Fruit fly (Drosophila melanogaster) whole organism, embryonic: ENCODE data around the gene r-cup.

ENCODE experiments used
- ATbp ChIP-seq: fragments of 200-800 bp; sonication (Bioruptor generic); optimal IDR thresholded peaks from 2 replicates; lab custom pipeline; 2017; ENCODE audit warnings: missing biosample characterization, mild to moderate bottlenecking, missing genetic modification characterization, missing genetic modification reagents
- Bdp1 ChIP-seq: fragments of 200-800 bp; sonication (Bioruptor generic); optimal IDR thresholded peaks from 3 replicates; lab custom pipeline; 2016; ENCODE audit warnings: missing biosample characterization, missing genetic modification characterization
- Bgb ChIP-seq: fragments of 200-800 bp; sonication (Bioruptor generic); IDR thresholded peaks from 2 replicates; pipeline ENCODE4 v1.3.6; 2022; ENCODE audit warnings: missing biosample characterization, missing genetic modification characterization; ENCODE audit not compliant: partially characterized antibody
- C15 ChIP-seq: fragments of 200-800 bp; sonication (Bioruptor generic); IDR thresholded peaks from 3 replicates; pipeline ENCODE4 v1.3.6; 2022; ENCODE audit warnings: missing biosample characterization, missing genetic modification characterization
- CG10147 ChIP-seq: fragments of 200-800 bp; sonication (Bioruptor generic); optimal IDR thresholded peaks from 2 replicates; lab custom pipeline; 2019; ENCODE audit warnings: missing biosample characterization, mild to moderate bottlenecking, missing genetic modification characterization, moderate library complexity
- CG12299 ChIP-seq: fragments of 200-800 bp; sonication (Bioruptor generic); optimal IDR thresholded peaks from 2 replicates; lab custom pipeline; 2018; ENCODE audit warnings: missing biosample characterization, mild to moderate bottlenecking, missing genetic modification characterization
- CG13894 ChIP-seq: fragments of 200-800 bp; sonication (Bioruptor generic); optimal IDR thresholded peaks from 3 replicates; lab custom pipeline; 2018; ENCODE audit warnings: missing biosample characterization, mild to moderate bottlenecking, missing genetic modification characterization, moderate library complexity
- CG15011 ChIP-seq: fragments of 200-800 bp; sonication (Bioruptor generic); optimal IDR thresholded peaks from 3 replicates; lab custom pipeline; 2018; ENCODE audit warnings: missing biosample characterization, mild to moderate bottlenecking, missing genetic modification characterization
- CG15514 ChIP-seq: fragments of 200-800 bp; sonication (Bioruptor generic); optimal IDR thresholded peaks from 3 replicates; lab custom pipeline; 2017; ENCODE audit warnings: missing biosample characterization, missing genetic modification characterization, mild to moderate bottlenecking, moderate library complexity, missing genetic modification reagents
- CG15696 ChIP-seq: fragments of 200-800 bp; sonication (Bioruptor generic); optimal IDR thresholded peaks from 2 replicates; lab custom pipeline; 2019; ENCODE audit warnings: missing biosample characterization, mild to moderate bottlenecking, missing genetic modification characterization, moderate library complexity
- CG1603 ChIP-seq: fragments of 200-800 bp; sonication (Bioruptor generic); optimal IDR thresholded peaks from 2 replicates; lab custom pipeline; 2019; ENCODE audit warnings: missing biosample characterization, mild to moderate bottlenecking, missing genetic modification characterization, moderate library complexity
- CG1832 ChIP-seq: fragments of 200-800 bp; sonication (Bioruptor generic); optimal IDR thresholded peaks from 2 replicates; lab custom pipeline; 2017; ENCODE audit warnings: missing biosample characterization, mild to moderate bottlenecking, missing genetic modification characterization, inconsistent platforms
- CG33557 ChIP-seq: fragments of 200-800 bp; sonication (Bioruptor generic); optimal IDR thresholded peaks from 2 replicates; lab custom pipeline; 2019; ENCODE audit warnings: missing biosample characterization, mild to moderate bottlenecking, missing genetic modification characterization, moderate library complexity
- CG3407 ChIP-seq: fragments of 200-800 bp; sonication (Bioruptor generic); optimal IDR thresholded peaks from 2 replicates; lab custom pipeline; 2018; ENCODE audit warnings: missing biosample characterization, mild to moderate bottlenecking, missing genetic modification characterization
- CG3847 ChIP-seq: fragments of 200-800 bp; sonication (Bioruptor generic); IDR thresholded peaks from 2 replicates; pipeline ENCODE4 v1.3.6; 2022; ENCODE audit warnings: missing biosample characterization, missing genetic modification characterization
- CG4404 ChIP-seq: fragments of 200-800 bp; sonication (Bioruptor generic); IDR thresholded peaks from 2 replicates; pipeline ENCODE4 v1.3.6; 2022; ENCODE audit warnings: missing biosample characterization, missing genetic modification characterization
- CG4854 ChIP-seq: fragments of 200-800 bp; sonication (Bioruptor generic); optimal IDR thresholded peaks from 2 replicates; lab custom pipeline; 2016; ENCODE audit warnings: missing biosample characterization, missing genetic modification characterization, inconsistent platforms
- CG5245 ChIP-seq: fragments of 200-800 bp; sonication (Bioruptor generic); optimal IDR thresholded peaks from 3 replicates; lab custom pipeline; 2016; ENCODE audit warnings: missing biosample characterization, missing genetic modification characterization
- CG7987 ChIP-seq: fragments of 200-800 bp; sonication (Bioruptor generic); optimal IDR thresholded peaks from 2 replicates; lab custom pipeline; 2018; ENCODE audit warnings: missing biosample characterization, mild to moderate bottlenecking, missing genetic modification characterization, moderate library complexity
- CG9609 ChIP-seq: fragments of 200-800 bp; sonication (Bioruptor generic); optimal IDR thresholded peaks from 3 replicates; lab custom pipeline; 2016; ENCODE audit warnings: missing biosample characterization, missing genetic modification characterization
- D19A ChIP-seq: fragments of 200-800 bp; optimal IDR thresholded peaks from 3 replicates; lab custom pipeline; 2019; ENCODE audit warnings: missing biosample characterization, mild to moderate bottlenecking, missing genetic modification characterization, moderate library complexity
- Dp ChIP-seq: fragments of 200-800 bp; sonication (Bioruptor generic); optimal IDR thresholded peaks from 2 replicates; lab custom pipeline; 2018; ENCODE audit warnings: missing biosample characterization, mild to moderate bottlenecking, missing genetic modification characterization, moderate library complexity
- HLH3B ChIP-seq: fragments of 200-800 bp; sonication (Bioruptor generic); IDR thresholded peaks from 2 replicates; pipeline ENCODE4 v1.3.6; 2022; ENCODE audit warnings: missing biosample characterization, missing genetic modification characterization
- HLH4C ChIP-seq: fragments of 200-800 bp; sonication (Bioruptor generic); IDR thresholded peaks from 3 replicates; pipeline ENCODE4 v1.3.6; 2022; ENCODE audit warnings: missing biosample characterization, missing genetic modification characterization; ENCODE audit not compliant: partially characterized antibody
- Mad ChIP-seq: fragments of 200-800 bp; sonication (Bioruptor generic); optimal IDR thresholded peaks from 2 replicates; lab custom pipeline; 2016; ENCODE audit warnings: missing biosample characterization, missing genetic modification characterization
- Nf-YA ChIP-seq: fragments of 200-800 bp; sonication (Bioruptor generic); IDR thresholded peaks from 2 replicates; pipeline ENCODE4 v1.3.6; 2022; ENCODE audit warnings: missing biosample characterization, missing genetic modification characterization
- Oaz ChIP-seq: fragments of 200-800 bp; sonication (Bioruptor generic); IDR thresholded peaks from 2 replicates; pipeline ENCODE4 v1.3.6; 2022; ENCODE audit warnings: missing biosample characterization, missing genetic modification characterization
- Opbp ChIP-seq: fragments of 200-800 bp; sonication (Bioruptor generic); IDR thresholded peaks from 3 replicates; pipeline ENCODE4 v1.3.6; 2022; ENCODE audit warnings: missing biosample characterization, missing genetic modification characterization; ENCODE audit not compliant: partially characterized antibody
- Pdp1 ChIP-seq, 2 experiments: fragments of 200-800 bp; sonication (Bioruptor generic); optimal IDR thresholded peaks; 3 replicates each; lab custom pipeline; 2016; ENCODE audit warnings: missing biosample characterization in 2 of 2, missing genetic modification characterization in 2 of 2, mild to moderate bottlenecking in 1 of 2, moderate library complexity in 1 of 2
- Six4 ChIP-seq: fragments of 200-800 bp; sonication (Bioruptor generic); optimal IDR thresholded peaks from 2 replicates; lab custom pipeline; 2016; ENCODE audit warnings: missing biosample characterization, missing genetic modification characterization
- abd-A ChIP-seq: fragments of 200-800 bp; sonication (Bioruptor generic); optimal IDR thresholded peaks from 3 replicates; lab custom pipeline; 2019; ENCODE audit warnings: missing biosample characterization, mild to moderate bottlenecking, missing genetic modification characterization, moderate library complexity
- aop ChIP-seq: fragments of 200-800 bp; sonication (Bioruptor generic); IDR thresholded peaks from 2 replicates; pipeline ENCODE4 v1.3.6; 2022; ENCODE audit warnings: missing biosample characterization, missing genetic modification characterization
- bab2 ChIP-seq: fragments of 200-800 bp; sonication (Bioruptor generic); optimal IDR thresholded peaks from 2 replicates; lab custom pipeline; 2016; ENCODE audit warnings: missing biosample characterization, missing genetic modification characterization
- br ChIP-seq: fragments of >200 bp; optimal IDR thresholded peaks from 2 replicates; lab custom pipeline; 2017
- cas ChIP-seq: fragments of 200-800 bp; sonication (Bioruptor generic); IDR thresholded peaks from 2 replicates; pipeline ENCODE4 v1.3.6; 2022; ENCODE audit warnings: missing biosample characterization, missing genetic modification characterization
- croc ChIP-seq: fragments of 200-800 bp; sonication (Bioruptor generic); conservative IDR thresholded peaks from 3 replicates; pipeline ENCODE4 v1.3.6; 2022; ENCODE audit warnings: missing biosample characterization, missing genetic modification characterization
- cwo ChIP-seq: fragments of 200-800 bp; sonication (Bioruptor generic); optimal IDR thresholded peaks from 3 replicates; lab custom pipeline; 2017; ENCODE audit warnings: missing biosample characterization, missing genetic modification characterization, mild to moderate bottlenecking, moderate library complexity, missing genetic modification reagents
- fd102C ChIP-seq: fragments of 200-800 bp; sonication (Bioruptor generic); optimal IDR thresholded peaks from 2 replicates; lab custom pipeline; 2018; ENCODE audit warnings: missing biosample characterization, mild to moderate bottlenecking, missing genetic modification characterization, moderate library complexity
- ham ChIP-seq: fragments of 200-800 bp; sonication (Bioruptor generic); IDR thresholded peaks from 2 replicates; pipeline ENCODE4 v1.3.6; 2022; ENCODE audit warnings: missing biosample characterization, missing genetic modification characterization
- hb ChIP-seq: fragments of 200-800 bp; sonication (Bioruptor generic); IDR thresholded peaks from 3 replicates; pipeline ENCODE4 v1.3.6; 2022; ENCODE audit warnings: missing biosample characterization, missing genetic modification characterization; ENCODE audit not compliant: partially characterized antibody
- kay ChIP-seq: fragments of 200-800 bp; sonication (Bioruptor generic); optimal IDR thresholded peaks from 2 replicates; lab custom pipeline; 2016; ENCODE audit warnings: missing biosample characterization, missing genetic modification characterization
- klu ChIP-seq: fragments of 200-800 bp; sonication (Bioruptor generic); IDR thresholded peaks from 2 replicates; pipeline ENCODE4 v1.3.6; 2022; ENCODE audit warnings: missing biosample characterization, missing genetic modification characterization
- lilli ChIP-seq: fragments of 200-800 bp; sonication (Bioruptor generic); optimal IDR thresholded peaks from 3 replicates; lab custom pipeline; 2016; ENCODE audit warnings: missing biosample characterization, missing genetic modification characterization
- lmd ChIP-seq: fragments of 200-800 bp; sonication (Bioruptor generic); IDR thresholded peaks from 2 replicates; pipeline ENCODE4 v1.3.6; 2022; ENCODE audit warnings: missing biosample characterization, missing genetic modification characterization
- otp ChIP-seq: fragments of 200-800 bp; sonication (Bioruptor generic); IDR thresholded peaks from 3 replicates; pipeline ENCODE4, ENCODE4 v1.3.6; 2022; ENCODE audit warnings: missing biosample characterization, missing genetic modification characterization
- row ChIP-seq: fragments of 200-800 bp; sonication (Bioruptor generic); IDR thresholded peaks from 3 replicates; pipeline ENCODE4 v1.3.6; 2022; ENCODE audit warnings: missing biosample characterization, missing genetic modification characterization
- sqz ChIP-seq: fragments of 200-800 bp; sonication (Bioruptor generic); optimal IDR thresholded peaks from 3 replicates; lab custom pipeline; 2018; ENCODE audit warnings: missing biosample characterization, mild to moderate bottlenecking, missing genetic modification characterization
- sr ChIP-seq: fragments of 200-800 bp; sonication (Bioruptor generic); IDR thresholded peaks from 3 replicates; pipeline ENCODE4 v1.3.6; 2022; ENCODE audit warnings: missing biosample characterization, missing genetic modification characterization

The r-cup gene

dm6 chrX:21053849-21054581 lies 28.3 kb upstream of the r-cup start, which contains the start of the genes Stt3A and bves (continued):
- TF ChIP-seq CG4404 (GFP tag; lab: Robert Waterston, UW) (peak; percentile 95), Mad (peak; percentile 99), otp (GFP tag; lab: Robert Waterston, UW) (peak; percentile 97), HLH3B (GFP tag; lab: Robert Waterston, UW) (peak; percentile 98), Opbp (GFP tag; lab: Robert Waterston, UW) (peak; percentile 59; the same call in 2 of the 3 replicates), D19A (tag; lab: Kevin White, UChicago) (peak; percentile 97), CG15011 (GFP tag; lab: Kevin White, UChicago) (peak; percentile 96), Six4 (GFP tag; lab: Kevin White, UChicago) (peak; percentile 98), CG9609 (peak; percentile 98), ATbp (GFP tag; lab: Kevin White, UChicago) (peak; percentile 99), croc (GFP tag; lab: Robert Waterston, UW) (peak; percentile 94), CG12299 (peak; percentile 98), aop (no peak), Bdp1 (peak; percentile 95), CG15696 (tag; lab: Kevin White, UChicago) (peak; percentile 97), CG15514 (GFP tag; lab: Kevin White, UChicago) (peak; percentile 94), lmd (GFP tag; lab: Robert Waterston, UW) (peak; percentile 97), sqz (GFP tag; lab: Kevin White, UChicago) (peak; percentile 95), HLH4C (peak; percentile 62; the same call in 2 of the 3 replicates), bab2 (GFP tag; lab: Kevin White, UChicago) (peak; percentile 98), CG4854 (peak; percentile 96), CG1832 (peak; percentile 36), CG10147 (GFP tag; lab: Kevin White, UChicago) (peak; percentile 97), CG5245 (peak; percentile 96), C15 (GFP tag; lab: Robert Waterston, UW) (peak; percentile 90; the same call in 2 of the 3 replicates), cwo (GFP tag; lab: Kevin White, UChicago) (peak; percentile 97), Nf-YA (peak; percentile 95), ham (GFP tag; lab: Robert Waterston, UW) (peak; percentile 84), Pdp1 (GFP tag; optimal IDR thresholded peaks at IDR 0.05; lab: Kevin White, UChicago) (peak; percentile 97 to 98), CG3847 (GFP tag; lab: Robert Waterston, UW) (peak; percentile 97), br (lab: Kevin White, UChicago) (no peak), row (GFP tag; lab: Robert Waterston, UW) (peak; percentile 99), CG33557 (GFP tag; lab: Kevin White, UChicago) (peak; percentile 98), CG13894 (peak; percentile 96), CG3407 (GFP tag; lab: Kevin White, UChicago) (peak; percentile 97), CG7987 (GFP tag; lab: Kevin White, UChicago) (peak; percentile 96), cas (GFP tag; lab: Robert Waterston, UW) (peak; percentile 93), Oaz (GFP tag; lab: Robert Waterston, UW) (peak; percentile 93), Bgb (GFP tag; lab: Robert Waterston, UW) (peak; percentile 71), fd102C (GFP tag; lab: Kevin White, UChicago) (peak; percentile 93), Dp (GFP tag; lab: Kevin White, UChicago) (peak; percentile 30), CG1603 (peak; percentile 94), hb (GFP tag; lab: Robert Waterston, UW) (peak; percentile 68; the same call in 2 of the 3 replicates), sr (peak; percentile 92), klu (GFP tag; lab: Robert Waterston, UW) (peak; percentile 92), kay (GFP tag; lab: Kevin White, UChicago) (peak; percentile 96), lilli (GFP tag; lab: Kevin White, UChicago) (peak; percentile 99), abd-A (tag; lab: Kevin White, UChicago) (peak; percentile 93)
